Fruit fly (Drosophila melanogaster) whole organism, embryonic: Measurements from ENCODE around the gene teq.
A peak's percentile ranks its signal among the peaks of the same experiment; 100 is the strongest.

ENCODE experiments used
- ATbp ChIP-seq: fragments of 200-800 bp; sonication (Bioruptor generic); optimal IDR thresholded peaks from 2 replicates; lab custom pipeline; 2017; ENCODE audit warnings: missing biosample characterization, mild to moderate bottlenecking, missing genetic modification characterization, missing genetic modification reagents
- CG11504 ChIP-seq: fragments of 200-800 bp; sonication (Bioruptor generic); optimal IDR thresholded peaks from 3 replicates; lab custom pipeline; 2019; ENCODE audit warnings: missing biosample characterization, mild to moderate bottlenecking, missing genetic modification characterization, moderate library complexity
- CG12299 ChIP-seq: fragments of 200-800 bp; sonication (Bioruptor generic); optimal IDR thresholded peaks from 2 replicates; lab custom pipeline; 2018; ENCODE audit warnings: missing biosample characterization, mild to moderate bottlenecking, missing genetic modification characterization
- CG13123 ChIP-seq: fragments of 200-800 bp; sonication (Bioruptor generic); optimal IDR thresholded peaks from 2 replicates; lab custom pipeline; 2016; ENCODE audit warnings: missing biosample characterization, missing genetic modification characterization
- CG13624 ChIP-seq: fragments of 200-800 bp; sonication (Bioruptor generic); optimal IDR thresholded peaks from 2 replicates; lab custom pipeline; 2016; ENCODE audit warnings: missing biosample characterization, missing genetic modification characterization
- CG13894 ChIP-seq: fragments of 200-800 bp; sonication (Bioruptor generic); optimal IDR thresholded peaks from 3 replicates; lab custom pipeline; 2018; ENCODE audit warnings: missing biosample characterization, mild to moderate bottlenecking, missing genetic modification characterization, moderate library complexity
- CG14860 ChIP-seq: fragments of 200-800 bp; sonication (Bioruptor generic); IDR thresholded peaks from 3 replicates; pipeline ENCODE4 v1.3.6; 2022; ENCODE audit warnings: missing biosample characterization, missing genetic modification characterization; ENCODE audit not compliant: partially characterized antibody
- CG15011 ChIP-seq: fragments of 200-800 bp; sonication (Bioruptor generic); optimal IDR thresholded peaks from 3 replicates; lab custom pipeline; 2018; ENCODE audit warnings: missing biosample characterization, mild to moderate bottlenecking, missing genetic modification characterization
- CG15269 ChIP-seq: fragments of 200-800 bp; sonication (Bioruptor generic); optimal IDR thresholded peaks from 2 replicates; lab custom pipeline; 2018; ENCODE audit warnings: missing biosample characterization, mild to moderate bottlenecking, missing genetic modification characterization, moderate library complexity
- CG1529 ChIP-seq: fragments of 200-800 bp; sonication (Bioruptor generic); optimal IDR thresholded peaks from 3 replicates; lab custom pipeline; 2018; ENCODE audit warnings: missing biosample characterization, missing genetic modification characterization
- CG1603 ChIP-seq: fragments of 200-800 bp; sonication (Bioruptor generic); optimal IDR thresholded peaks from 2 replicates; lab custom pipeline; 2019; ENCODE audit warnings: missing biosample characterization, mild to moderate bottlenecking, missing genetic modification characterization, moderate library complexity
- CG17829 ChIP-seq: fragments of 200-800 bp; optimal IDR thresholded peaks from 2 replicates; lab custom pipeline; 2019; ENCODE audit warnings: missing biosample characterization, mild to moderate bottlenecking, missing genetic modification characterization, moderate library complexity
- CG17912 ChIP-seq: fragments of 200-800 bp; sonication (Bioruptor generic); optimal IDR thresholded peaks from 2 replicates; lab custom pipeline; 2018; ENCODE audit warnings: missing biosample characterization, mild to moderate bottlenecking, missing genetic modification characterization
- CG2202 ChIP-seq: fragments of 200-800 bp; sonication (Bioruptor generic); optimal IDR thresholded peaks from 2 replicates; lab custom pipeline; 2018; ENCODE audit warnings: missing biosample characterization, mild to moderate bottlenecking, missing genetic modification characterization
- CG2712 ChIP-seq: fragments of 200-800 bp; optimal IDR thresholded peaks from 3 replicates; lab custom pipeline; 2019; ENCODE audit warnings: missing biosample characterization, mild to moderate bottlenecking, missing genetic modification characterization, moderate library complexity
- CG3163 ChIP-seq: fragments of 200-800 bp; sonication (Bioruptor generic); optimal IDR thresholded peaks from 3 replicates; lab custom pipeline; 2016; ENCODE audit warnings: missing biosample characterization, missing genetic modification characterization
- CG4404 ChIP-seq: fragments of 200-800 bp; sonication (Bioruptor generic); IDR thresholded peaks from 2 replicates; pipeline ENCODE4 v1.3.6; 2022; ENCODE audit warnings: missing biosample characterization, missing genetic modification characterization
- CG6254 ChIP-seq: fragments of 200-800 bp; sonication (Bioruptor generic); optimal IDR thresholded peaks from 3 replicates; lab custom pipeline; 2017; ENCODE audit warnings: mild to moderate bottlenecking, missing biosample characterization, missing genetic modification reagents, missing genetic modification characterization
- CG6689 ChIP-seq: fragments of 200-800 bp; sonication (Bioruptor generic); IDR thresholded peaks from 2 replicates; pipeline ENCODE4 v1.3.6; 2022; ENCODE audit warnings: missing biosample characterization, missing genetic modification characterization
- CG6791 ChIP-seq: fragments of 200-800 bp; sonication (Bioruptor generic); IDR thresholded peaks from 3 replicates; pipeline ENCODE4 v1.3.6; 2022; ENCODE audit warnings: missing biosample characterization, missing genetic modification characterization; ENCODE audit not compliant: partially characterized antibody
- CG9215 ChIP-seq: fragments of 200-800 bp; sonication (Bioruptor generic); IDR thresholded peaks from 2 replicates; pipeline ENCODE4 v1.3.6; 2022; ENCODE audit warnings: missing biosample characterization, missing genetic modification characterization
- Doc3 ChIP-seq: fragments of 200-800 bp; sonication (Bioruptor generic); IDR thresholded peaks from 3 replicates; pipeline ENCODE4 v1.3.6; 2022; ENCODE audit warnings: missing biosample characterization, missing genetic modification characterization; ENCODE audit not compliant: partially characterized antibody
- Hand ChIP-seq: fragments of 200-800 bp; sonication (Bioruptor generic); optimal IDR thresholded peaks from 2 replicates; lab custom pipeline; 2017; ENCODE audit warnings: mild to moderate bottlenecking, missing biosample characterization, missing genetic modification reagents, missing genetic modification characterization
- Hr51 ChIP-seq, 2 experiments: fragments of 200-800 bp; sonication (Bioruptor generic); optimal IDR thresholded peaks; 2 replicates in 1 of 2; 3 replicates in 1 of 2; lab custom pipeline; 2016 to 2018; ENCODE audit warnings: missing biosample characterization in 2 of 2, missing genetic modification characterization in 2 of 2, mild to moderate bottlenecking in 1 of 2, moderate library complexity in 1 of 2
- Lpt ChIP-seq: fragments of >200 bp; optimal IDR thresholded peaks from 2 replicates; lab custom pipeline; 2018; ENCODE audit warnings: missing biosample characterization, missing genetic modification characterization
- MTF-1 ChIP-seq: fragments of 200-800 bp; sonication (Bioruptor generic); optimal IDR thresholded peaks from 2 replicates; lab custom pipeline; 2018; ENCODE audit warnings: missing biosample characterization, mild to moderate bottlenecking, missing genetic modification characterization, borderline replicate concordance
- Myb ChIP-seq: fragments of 200-800 bp; sonication (Bioruptor generic); optimal IDR thresholded peaks from 2 replicates; lab custom pipeline; 2016; ENCODE audit warnings: missing biosample characterization, missing genetic modification characterization
- Nf-YC ChIP-seq: fragments of 200-800 bp; optimal IDR thresholded peaks from 3 replicates; lab custom pipeline; 2019; ENCODE audit warnings: missing biosample characterization, mild to moderate bottlenecking, missing genetic modification characterization, moderate library complexity
- Opbp ChIP-seq: fragments of 200-800 bp; sonication (Bioruptor generic); IDR thresholded peaks from 3 replicates; pipeline ENCODE4 v1.3.6; 2022; ENCODE audit warnings: missing biosample characterization, missing genetic modification characterization; ENCODE audit not compliant: partially characterized antibody
- Poxn ChIP-seq: fragments of 200-800 bp; sonication (Bioruptor generic); IDR thresholded peaks from 2 replicates; pipeline ENCODE4 v1.3.6; 2022; ENCODE audit warnings: missing biosample characterization, missing genetic modification characterization
- Six4 ChIP-seq: fragments of 200-800 bp; sonication (Bioruptor generic); optimal IDR thresholded peaks from 2 replicates; lab custom pipeline; 2016; ENCODE audit warnings: missing biosample characterization, missing genetic modification characterization
- Sox102F ChIP-seq: fragments of 200-800 bp; sonication (Bioruptor generic); optimal IDR thresholded peaks from 2 replicates; lab custom pipeline; 2018; ENCODE audit warnings: missing biosample characterization, mild to moderate bottlenecking, missing genetic modification characterization, moderate library complexity
- Stat92E ChIP-seq, 3 experiments: fragments of >200 bp in 2 of 3; fragments of 200-800 bp in 1 of 3; sonication (Bioruptor generic) in 1 of 3; optimal IDR thresholded peaks; 2 replicates each; lab custom pipeline; 2017 to 2019; ENCODE audit warnings: missing biosample characterization in 3 of 3, missing genetic modification characterization in 3 of 3, mild to moderate bottlenecking in 1 of 3, moderate library complexity in 1 of 3
- ato ChIP-seq: fragments of 200-800 bp; sonication (Bioruptor generic); IDR thresholded peaks from 2 replicates; pipeline ENCODE4 v1.3.6; 2022; ENCODE audit warnings: missing biosample characterization, missing genetic modification characterization; ENCODE audit not compliant: partially characterized antibody
- btn ChIP-seq: fragments of 200-800 bp; sonication (Bioruptor generic); optimal IDR thresholded peaks from 2 replicates; lab custom pipeline; 2016; ENCODE audit warnings: missing biosample characterization, missing genetic modification characterization
- chif ChIP-seq, 2 experiments: fragments of 200-800 bp; sonication (Bioruptor generic); optimal IDR thresholded peaks; 3 replicates each; lab custom pipeline; 2016; ENCODE audit warnings: missing biosample characterization in 2 of 2, missing genetic modification characterization in 2 of 2
- esg ChIP-seq: fragments of 200-800 bp; sonication (Bioruptor generic); conservative IDR thresholded peaks from 2 replicates; pipeline ENCODE4 v1.3.6; 2022; ENCODE audit warnings: missing biosample characterization, missing genetic modification characterization
- exex ChIP-seq: fragments of 200-800 bp; sonication (Bioruptor generic); optimal IDR thresholded peaks from 4 replicates; lab custom pipeline; 2018; ENCODE audit warnings: missing biosample characterization, mild to moderate bottlenecking, missing genetic modification characterization, moderate library complexity
- fd3F ChIP-seq: fragments of 200-800 bp; sonication (Bioruptor generic); optimal IDR thresholded peaks from 2 replicates; lab custom pipeline; 2018; ENCODE audit warnings: missing biosample characterization, mild to moderate bottlenecking, missing genetic modification characterization, moderate library complexity
- fu2 ChIP-seq: fragments of 200-800 bp; sonication (Bioruptor generic); optimal IDR thresholded peaks from 2 replicates; lab custom pipeline; 2016; ENCODE audit warnings: missing biosample characterization, missing genetic modification characterization
- her ChIP-seq: fragments of 200-800 bp; sonication (Bioruptor generic); optimal IDR thresholded peaks from 2 replicates; lab custom pipeline; 2016; ENCODE audit warnings: missing biosample characterization, missing genetic modification characterization
- jing ChIP-seq: fragments of 200-800 bp; sonication (Bioruptor generic); optimal IDR thresholded peaks from 2 replicates; lab custom pipeline; 2018; ENCODE audit warnings: missing biosample characterization, mild to moderate bottlenecking, missing genetic modification characterization
- mirr ChIP-seq: fragments of 200-800 bp; sonication (Bioruptor generic); optimal IDR thresholded peaks from 3 replicates; lab custom pipeline; 2018; ENCODE audit warnings: missing biosample characterization, mild to moderate bottlenecking, missing genetic modification characterization
- pzg ChIP-seq: fragments of 200-800 bp; sonication (Bioruptor generic); optimal IDR thresholded peaks from 3 replicates; lab custom pipeline; 2018; ENCODE audit warnings: missing biosample characterization, mild to moderate bottlenecking, missing genetic modification characterization, moderate library complexity
- repo ChIP-seq: fragments of 200-800 bp; sonication (Bioruptor generic); optimal IDR thresholded peaks from 2 replicates; lab custom pipeline; 2016; ENCODE audit warnings: missing biosample characterization, missing genetic modification characterization
- sisA ChIP-seq: fragments of 200-800 bp; sonication (Bioruptor generic); IDR thresholded peaks from 2 replicates; pipeline ENCODE4 v1.3.6; 2022; ENCODE audit warnings: missing biosample characterization, missing genetic modification characterization
- slp2 ChIP-seq: fragments of 200-800 bp; sonication (Bioruptor generic); optimal IDR thresholded peaks from 2 replicates; lab custom pipeline; 2016; ENCODE audit warnings: missing biosample characterization, missing genetic modification characterization
- tio ChIP-seq: fragments of 200-800 bp; sonication (Bioruptor generic); optimal IDR thresholded peaks from 2 replicates; lab custom pipeline; 2017; ENCODE audit warnings: missing biosample characterization, missing genetic modification characterization, inconsistent platforms
- unpg ChIP-seq: fragments of 200-800 bp; sonication (Bioruptor generic); optimal IDR thresholded peaks from 3 replicates; lab custom pipeline; 2018; ENCODE audit warnings: missing biosample characterization, mild to moderate bottlenecking, missing genetic modification characterization, moderate library complexity
- usp ChIP-seq: fragments of >200 bp; optimal IDR thresholded peaks from 2 replicates; lab custom pipeline; 2017; ENCODE audit warnings: missing biosample characterization, missing genetic modification characterization

teq gene

dm6 chr3L:9025680-9026079 lies 48.8 kb upstream of the teq start (continued):
- TF ChIP-seq CG6791 (GFP tag; lab: Robert Waterston, UW) (no peak), CG17912 (peak; percentile 34), btn (GFP tag; lab: Kevin White, UChicago) (peak; percentile 60), fd3F (GFP tag; lab: Kevin White, UChicago) (peak; percentile 64), CG3163 (GFP tag; lab: Kevin White, UChicago) (peak; percentile 43), usp (GFP tag; lab: Kevin White, UChicago) (no peak), Doc3 (GFP tag; lab: Robert Waterston, UW) (no peak), Hand (GFP tag; lab: Kevin White, UChicago) (peak; percentile 48), exex (tag; lab: Kevin White, UChicago) (peak; percentile 15), Lpt (GFP tag; lab: Kevin White, UChicago) (no peak), unpg (GFP tag; lab: Kevin White, UChicago) (peak; percentile 92), repo (GFP tag; lab: Kevin White, UChicago) (peak; percentile 68), ATbp (GFP tag; lab: Kevin White, UChicago) (peak; percentile 82), CG13123 (GFP tag; lab: Kevin White, UChicago) (peak; percentile 74), CG2712 (tag; lab: Kevin White, UChicago) (peak; percentile 89), CG6689 (peak; percentile 92), CG14860 (no peak), CG6254 (GFP tag; lab: Kevin White, UChicago) (peak; percentile 64), Poxn (GFP tag; lab: Robert Waterston, UW) (no peak), sisA (peak; percentile 89), Sox102F (peak; percentile 89), esg (peak; percentile 91), her (GFP tag; lab: Kevin White, UChicago) (peak; percentile 37), Myb (GFP tag; lab: Kevin White, UChicago) (peak; percentile 27), CG2202 (tag; lab: Kevin White, UChicago) (peak; percentile 57), pzg (GFP tag; lab: Kevin White, UChicago) (no peak), Opbp (GFP tag; lab: Robert Waterston, UW) (no peak), slp2 (peak; percentile 70), tio (GFP tag; lab: Kevin White, UChicago) (peak; percentile 70), Stat92E (GFP tag; optimal IDR thresholded peaks at IDR 0.05; lab: Kevin White, UChicago) (no peak), CG1603 (tag; lab: Kevin White, UChicago) (peak; percentile 76), CG11504 (peak; percentile 90), CG15269 (tag; lab: Kevin White, UChicago) (peak; percentile 84), Six4 (GFP tag; lab: Kevin White, UChicago) (peak; percentile 73), CG13624 (peak; percentile 79), Nf-YC (tag; lab: Kevin White, UChicago) (peak; percentile 26), CG17829 (tag; lab: Kevin White, UChicago) (peak; percentile 87), CG13894 (tag; lab: Kevin White, UChicago) (no peak), CG9215 (GFP tag; lab: Robert Waterston, UW) (peak; percentile 75), CG1529 (GFP tag; lab: Kevin White, UChicago) (peak; percentile 74), mirr (no peak), MTF-1 (no peak), CG4404 (GFP tag; lab: Robert Waterston, UW) (peak; percentile 89), CG15011 (GFP tag; lab: Kevin White, UChicago) (peak; percentile 61), chif (GFP tag; optimal IDR thresholded peaks at IDR 0.05; lab: Kevin White, UChicago) (peak; percentile 73 to 87), ato (GFP tag; lab: Robert Waterston, UW) (no peak), Hr51 (GFP tag; optimal IDR thresholded peaks at IDR 0.05; lab: Kevin White, UChicago) (peak; percentile 68 to 90), fu2 (peak; percentile 51), CG12299 (peak; percentile 65), jing (GFP tag; lab: Kevin White, UChicago) (peak; percentile 74)
